Worm (Caenorhabditis elegans): Measurements from ENCODE around the gene cyp-31A5.

ce11 chrIV:13392230-13392629 lies 8.9 kb upstream of the cyp-31A5 start:
- no peak for TF ChIP-seq K02D7.2 (tag; optimal IDR thresholded peaks at IDR 0.05)
- TF ChIP-seq tbx-2 (tag; optimal IDR thresholded peaks at IDR 0.05): no peak
- TF ChIP-seq ets-4 (tag; optimal IDR thresholded peaks at IDR 0.05): no peak
- TF ChIP-seq nhr-11 (tag; optimal IDR thresholded peaks at IDR 0.05): no peak
- TF ChIP-seq elt-2 (tag; optimal IDR thresholded peaks at IDR 0.05): no peak
- TF ChIP-seq ama-1 (optimal IDR thresholded peaks at IDR 0.05): no peak

Data from whole organism, late embryonic.